Worm (Caenorhabditis elegans) whole organism, young adult: Measurements from ENCODE around the gene F58H1.6.

Experiments
- attf-6 ChIP-seq: fragments of 200-800 bp; sonication (Bioruptor generic); IDR thresholded peaks from 2 replicates; pipeline ENCODE4 v1.3.6; 2022; ENCODE audit warnings: missing genetic modification reagents, missing genetic modification characterization, missing compliant biosample characterization
- fkh-3 ChIP-seq: sonication (generic microtip); optimal IDR thresholded peaks from 2 replicates; lab custom pipeline; 2016; ENCODE audit warnings: mild to moderate bottlenecking, missing genetic modification characterization, missing compliant biosample characterization
- mes-4 ChIP-seq: sonication (generic microtip); optimal IDR thresholded peaks from 2 replicates; lab custom pipeline; 2016; ENCODE audit warnings: missing genotype, missing genetic modification characterization, missing compliant biosample characterization
- mxl-1 ChIP-seq: sonication (generic microtip); optimal IDR thresholded peaks from 2 replicates; lab custom pipeline; 2016; ENCODE audit warnings: missing genetic modification characterization, missing compliant biosample characterization
- pha-4 ChIP-seq: fragments of 150-350 bp; sonication (generic microtip); optimal IDR thresholded peaks from 2 replicates; lab custom pipeline; 2014; ENCODE audit warnings: missing biosample characterization, missing genetic modification reagents, missing genetic modification characterization

DNA sequence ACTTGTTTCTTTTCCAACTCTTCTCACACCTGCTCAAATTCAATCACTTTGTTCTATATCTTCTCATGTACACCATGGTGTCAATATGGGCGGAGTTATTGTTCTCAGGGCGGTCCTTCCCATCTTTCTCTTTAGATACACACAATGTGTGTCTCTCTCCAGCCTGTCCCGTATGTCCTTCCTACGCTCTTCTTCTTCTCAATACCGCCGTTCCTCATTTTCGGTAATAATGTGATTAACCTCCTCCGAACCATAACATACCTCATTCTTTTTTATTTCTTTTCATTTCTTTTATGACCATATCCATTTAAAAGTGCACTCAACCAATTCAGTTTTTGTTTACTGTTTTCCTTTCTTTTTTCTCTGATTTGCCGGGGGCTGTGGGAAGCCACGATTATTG is 13.2 kb downstream of the F58H1.6 start:
- TF ChIP-seq attf-6 (GFP tag; lab: Robert Waterston, UW) (no peak), mxl-1 (tag; lab: Kevin White, UChicago) (no peak), fkh-3 (tag; lab: Kevin White, UChicago) (no peak), mes-4 (tag; lab: Kevin White, UChicago) (no peak), pha-4 (tag; lab: Kevin White, UChicago) (no peak)
